Worm (Caenorhabditis elegans) whole organism, L2 larva: ENCODE measurements around the gene mdt-4.

Source experiments
- dmd-4 ChIP-seq: sonication (generic microtip); optimal IDR thresholded peaks from 2 replicates; lab custom pipeline; 2017; ENCODE audit warnings: missing biosample characterization, missing genetic modification characterization
- egl-27 ChIP-seq: sonication (generic microtip); optimal IDR thresholded peaks from 3 replicates; lab custom pipeline; 2017; ENCODE audit warnings: missing biosample characterization, missing genetic modification reagents, missing genetic modification characterization
- mab-5 ChIP-seq: fragments of 150-350 bp; optimal IDR thresholded peaks from 2 replicates; lab custom pipeline; 2014; ENCODE audit warnings: missing biosample characterization, missing genetic modification characterization
- snpc-4 ChIP-seq: fragments of 150-350 bp; optimal IDR thresholded peaks from 2 replicates; lab custom pipeline; 2014; ENCODE audit warnings: missing biosample characterization, missing genetic modification characterization
- unc-62 ChIP-seq: fragments of 150-350 bp; optimal IDR thresholded peaks from 2 replicates; lab custom pipeline; 2014; ENCODE audit warnings: missing biosample characterization, missing genetic modification reagents, missing genetic modification characterization

DNA sequence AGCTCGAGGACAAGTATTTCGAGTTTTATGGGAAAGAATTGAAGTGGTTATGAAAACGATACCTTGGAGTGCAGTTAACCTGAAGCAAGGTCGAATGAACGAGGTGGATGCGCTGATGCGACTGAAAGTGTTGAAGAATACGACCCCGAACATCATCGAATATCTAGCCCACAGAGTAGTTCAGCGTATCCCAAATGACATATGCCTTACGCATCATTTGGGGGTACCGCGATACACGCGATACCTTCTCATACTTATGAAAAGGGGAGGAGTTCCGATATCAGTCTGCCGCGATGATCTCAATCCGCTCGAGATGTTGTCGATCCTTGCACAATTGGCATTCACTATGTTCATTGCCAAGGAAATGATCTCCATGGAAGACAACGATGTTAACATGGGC is 46.1 kb upstream of the mdt-4 start, which contains the start of gene T27F7.12:
- TF ChIP-seq mab-5 (no peak), snpc-4 (no peak), dmd-4 (no peak), unc-62 (GFP tag; lab: Kevin White, UChicago) (no peak), egl-27 (tag; lab: Kevin White, UChicago) (no peak)
